Worm (Caenorhabditis elegans): ENCODE data around the gene lin-26.

DNA sequence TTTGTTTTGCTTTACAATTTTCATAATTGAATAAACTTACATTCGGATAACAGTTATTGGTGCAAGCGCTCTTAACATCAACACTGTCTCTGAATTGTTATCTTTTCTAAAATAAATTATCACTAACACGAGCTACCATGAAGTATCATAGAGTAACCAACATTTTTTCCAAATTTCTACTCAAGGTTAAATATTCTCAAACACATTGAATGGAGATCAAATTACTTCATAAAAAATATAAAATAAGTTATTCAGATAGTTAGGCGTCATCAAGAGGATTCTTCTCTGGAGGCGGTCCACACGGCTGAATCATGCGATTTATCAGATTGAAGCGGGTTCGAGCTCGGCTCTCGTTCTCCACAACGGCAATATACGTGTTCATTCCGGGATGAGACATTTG, 16.4 kb downstream of the lin-26 start, which contains the start of gene B0495.5:
- TF ChIP-seq W03F9.2 (tag; optimal IDR thresholded peaks at IDR 0.05) (no peak), him-1 (tag; optimal IDR thresholded peaks at IDR 0.05) (no peak)
